Worm (Caenorhabditis elegans) whole organism, L1 larva: ENCODE results near the gene C50F7.5.

Experiments used
- C16A3.4 ChIP-seq: fragments of 150-350 bp; optimal IDR thresholded peaks from 2 replicates; lab custom pipeline; 2014; ENCODE audit warnings: missing biosample characterization, missing genetic modification characterization
- C34B4.2 ChIP-seq: sonication (generic microtip); optimal IDR thresholded peaks from 2 replicates; lab custom pipeline; 2017; ENCODE audit warnings: mild to moderate bottlenecking, missing genetic modification characterization, missing compliant biosample characterization
- F16B12.6 ChIP-seq: fragments of 150-350 bp; optimal IDR thresholded peaks from 2 replicates; lab custom pipeline; 2014; ENCODE audit warnings: missing biosample characterization, missing genetic modification characterization
- blmp-1 ChIP-seq: fragments of 150-350 bp; optimal IDR thresholded peaks from 2 replicates; lab custom pipeline; 2014; ENCODE audit warnings: missing biosample characterization, missing genetic modification characterization
- ceh-8 ChIP-seq: fragments of 200-800 bp; sonication (Bioruptor generic); optimal IDR thresholded peaks from 2 replicates; lab custom pipeline; 2018; ENCODE audit warnings: mild to moderate bottlenecking, missing genetic modification characterization, moderate library complexity, missing compliant biosample characterization
- ceh-88 ChIP-seq: fragments of 200-800 bp; sonication (Bioruptor generic); IDR thresholded peaks from 2 replicates; pipeline ENCODE4 v1.3.6; 2022; ENCODE audit warnings: missing genetic modification characterization, missing compliant biosample characterization
- dsc-1 ChIP-seq: sonication (generic microtip); optimal IDR thresholded peaks from 2 replicates; lab custom pipeline; 2016; ENCODE audit warnings: mild to moderate bottlenecking, missing genetic modification characterization, missing compliant biosample characterization
- efl-3 ChIP-seq: fragments of 200-800 bp; sonication (Bioruptor generic); optimal IDR thresholded peaks from 2 replicates; lab custom pipeline; 2018; ENCODE audit warnings: mild to moderate bottlenecking, missing genetic modification characterization, missing compliant biosample characterization
- elt-2 ChIP-seq: sonication (generic microtip); optimal IDR thresholded peaks from 2 replicates; lab custom pipeline; 2016; ENCODE audit warnings: missing genetic modification characterization, mild to moderate bottlenecking, inconsistent platforms, missing compliant biosample characterization, missing genetic modification reagents
- fkh-4 ChIP-seq: sonication (generic microtip); optimal IDR thresholded peaks from 2 replicates; lab custom pipeline; 2016; ENCODE audit warnings: missing compliant biosample characterization, missing genetic modification characterization, borderline replicate concordance
- fkh-8 ChIP-seq: sonication (generic microtip); optimal IDR thresholded peaks from 2 replicates; lab custom pipeline; 2016; ENCODE audit warnings: mild to moderate bottlenecking, missing genetic modification characterization, missing compliant biosample characterization
- fos-1 ChIP-seq: fragments of 150-350 bp; optimal IDR thresholded peaks from 2 replicates; lab custom pipeline; 2014; ENCODE audit warnings: missing biosample characterization, missing genetic modification characterization
- grh-1 ChIP-seq: fragments of 200-800 bp; sonication (Bioruptor generic); IDR thresholded peaks from 2 replicates; pipeline ENCODE4 v1.3.6; 2022; ENCODE audit warnings: missing genetic modification reagents, missing genetic modification characterization, missing compliant biosample characterization
- hlh-17 ChIP-seq: fragments of 200-800 bp; sonication (Bioruptor generic); optimal IDR thresholded peaks from 2 replicates; lab custom pipeline; 2018; ENCODE audit warnings: missing genetic modification characterization, mild to moderate bottlenecking, missing compliant biosample characterization, moderate library complexity, borderline replicate concordance
- hlh-4 ChIP-seq: sonication (generic microtip); optimal IDR thresholded peaks from 2 replicates; lab custom pipeline; 2016; ENCODE audit warnings: mild to moderate bottlenecking, missing genetic modification characterization, missing compliant biosample characterization
- hpl-2 ChIP-seq: fragments of 150-350 bp; optimal IDR thresholded peaks from 2 replicates; lab custom pipeline; 2014; ENCODE audit warnings: missing biosample characterization, missing genetic modification reagents, missing genetic modification characterization
- irx-1 ChIP-seq: sonication (generic microtip); optimal IDR thresholded peaks from 2 replicates; lab custom pipeline; 2016; ENCODE audit warnings: missing genetic modification characterization, missing compliant biosample characterization
- lin-14 ChIP-seq: fragments of 200-800 bp; sonication (Bioruptor generic); optimal IDR thresholded peaks from 2 replicates; lab custom pipeline; 2018; ENCODE audit warnings: mild to moderate bottlenecking, missing genetic modification characterization, moderate library complexity, missing compliant biosample characterization
- lin-39 ChIP-seq: fragments of 150-350 bp; optimal IDR thresholded peaks from 2 replicates; lab custom pipeline; 2014; ENCODE audit warnings: missing biosample characterization, missing genetic modification reagents, missing genetic modification characterization
- lir-3 ChIP-seq: sonication (generic microtip); optimal IDR thresholded peaks from 2 replicates; lab custom pipeline; 2016; ENCODE audit warnings: mild to moderate bottlenecking, missing genetic modification characterization, moderate library complexity, missing compliant biosample characterization; ENCODE audit not compliant: poor library complexity
- nhr-12 ChIP-seq: sonication (generic microtip); optimal IDR thresholded peaks from 2 replicates; lab custom pipeline; 2017; ENCODE audit warnings: missing biosample characterization, missing genetic modification characterization
- nhr-19 ChIP-seq: fragments of 200-800 bp; sonication (Bioruptor generic); conservative IDR thresholded peaks from 2 replicates; pipeline ENCODE4 v1.3.6; 2022; ENCODE audit warnings: missing genetic modification characterization, missing compliant biosample characterization
- nhr-20 ChIP-seq: sonication (generic microtip); optimal IDR thresholded peaks from 2 replicates; lab custom pipeline; 2016; ENCODE audit warnings: mild to moderate bottlenecking, missing genetic modification characterization, missing compliant biosample characterization
- nhr-71 ChIP-seq: sonication (generic microtip); optimal IDR thresholded peaks from 2 replicates; lab custom pipeline; 2016; ENCODE audit warnings: mild to moderate bottlenecking, missing genetic modification characterization, moderate library complexity, missing compliant biosample characterization
- nhr-84 ChIP-seq: sonication (generic microtip); optimal IDR thresholded peaks from 2 replicates; lab custom pipeline; 2017; ENCODE audit warnings: missing biosample characterization, missing genetic modification characterization
- nhr-85 ChIP-seq: sonication (generic microtip); peaks from one replicate; lab custom pipeline; 2016; ENCODE audit warnings: missing genetic modification characterization, inconsistent platforms, missing compliant biosample characterization
- nhr-90 ChIP-seq: sonication (generic microtip); optimal IDR thresholded peaks from 2 replicates; lab custom pipeline; 2016; ENCODE audit warnings: mild to moderate bottlenecking, missing genetic modification characterization, missing compliant biosample characterization; ENCODE audit not compliant: poor library complexity
- pqm-1 ChIP-seq: sonication (generic microtip); optimal IDR thresholded peaks from 3 replicates; lab custom pipeline; 2017; ENCODE audit warnings: missing biosample characterization, missing genetic modification characterization
- rnt-1 ChIP-seq: sonication (generic microtip); optimal IDR thresholded peaks from 2 replicates; lab custom pipeline; 2016; ENCODE audit warnings: mild to moderate bottlenecking, missing genetic modification characterization, moderate library complexity, missing compliant biosample characterization
- snpc-4 ChIP-seq: fragments of 150-350 bp; optimal IDR thresholded peaks from 2 replicates; lab custom pipeline; 2014; ENCODE audit warnings: missing biosample characterization, missing genetic modification characterization
- snu-23 ChIP-seq: sonication (generic microtip); optimal IDR thresholded peaks from 2 replicates; lab custom pipeline; 2016; ENCODE audit warnings: missing genetic modification characterization, missing compliant biosample characterization
- sptf-1 ChIP-seq: fragments of 150-350 bp; optimal IDR thresholded peaks from 2 replicates; lab custom pipeline; 2014; ENCODE audit warnings: missing biosample characterization, missing genetic modification characterization
- tbx-2 ChIP-seq: sonication (generic microtip); optimal IDR thresholded peaks from 2 replicates; lab custom pipeline; 2016; ENCODE audit warnings: missing genetic modification characterization, missing compliant biosample characterization
- unc-130 ChIP-seq: fragments of 150-350 bp; optimal IDR thresholded peaks from 2 replicates; lab custom pipeline; 2017; ENCODE audit warnings: missing biosample characterization, missing genetic modification characterization, inconsistent platforms
- unc-30 ChIP-seq: sonication (generic microtip); optimal IDR thresholded peaks from 2 replicates; lab custom pipeline; 2017; ENCODE audit warnings: missing biosample characterization, missing genetic modification characterization
- xbp-1 ChIP-seq: sonication (generic microtip); optimal IDR thresholded peaks from 2 replicates; lab custom pipeline; 2016; ENCODE audit warnings: missing genetic modification characterization, missing compliant biosample characterization
- zag-1 ChIP-seq: fragments of 150-350 bp; optimal IDR thresholded peaks from 2 replicates; lab custom pipeline; 2014; ENCODE audit warnings: missing biosample characterization, missing genetic modification characterization
- ztf-4 ChIP-seq: fragments of 150-350 bp; optimal IDR thresholded peaks from 2 replicates; lab custom pipeline; 2014; ENCODE audit warnings: missing biosample characterization, missing genetic modification characterization

The C50F7.5 gene

ce11 chrIV:7759527-7759926 is 33.0 kb downstream of the C50F7.5 start, which contains the start of gene dsb-3:
TSS of gene dsb-3 (minus strand) at chrIV:7759627.
- TF ChIP-seq blmp-1 (tag; lab: Kevin White, UChicago) (no peak), efl-3 (GFP tag; lab: Kevin White, UChicago) (no peak), F16B12.6 (no peak), dsc-1 (no peak), nhr-90 (no peak), unc-30 (tag; lab: Kevin White, UChicago) (no peak), snpc-4 (tag; lab: Kevin White, UChicago) (no peak)

ce11 chrIV:7760117-7760516 is 33.6 kb downstream of the C50F7.5 start, which contains the start of gene del-7:
TSS of gene del-7 (plus strand) at chrIV:7760417.
- TF ChIP-seq grh-1 = no peak
- TF ChIP-seq ceh-8 (GFP tag; lab: Kevin White, UChicago) = no peak
- TF ChIP-seq irx-1 = no peak
- no peak for TF ChIP-seq rnt-1 (tag; lab: Kevin White, UChicago)
- no peak for TF ChIP-seq lin-14 (GFP tag; lab: Kevin White, UChicago)
- no peak for TF ChIP-seq xbp-1 (tag; lab: Kevin White, UChicago)
- no peak for TF ChIP-seq fos-1 (tag; lab: Kevin White, UChicago)
- no peak for TF ChIP-seq nhr-84 (tag; lab: Kevin White, UChicago)
- TF ChIP-seq tbx-2 (tag; lab: Kevin White, UChicago) = no peak
- no peak for TF ChIP-seq hpl-2 (GFP tag; lab: Kevin White, UChicago)
- no peak for TF ChIP-seq nhr-12 (tag; lab: Kevin White, UChicago)
- TF ChIP-seq fkh-4 (tag; lab: Kevin White, UChicago) = no peak
- TF ChIP-seq pqm-1 = no peak
- no peak for TF ChIP-seq lir-3 (tag; lab: Kevin White, UChicago)
- no peak for TF ChIP-seq sptf-1 (tag; lab: Kevin White, UChicago)
- no peak for TF ChIP-seq fkh-8

DNA sequence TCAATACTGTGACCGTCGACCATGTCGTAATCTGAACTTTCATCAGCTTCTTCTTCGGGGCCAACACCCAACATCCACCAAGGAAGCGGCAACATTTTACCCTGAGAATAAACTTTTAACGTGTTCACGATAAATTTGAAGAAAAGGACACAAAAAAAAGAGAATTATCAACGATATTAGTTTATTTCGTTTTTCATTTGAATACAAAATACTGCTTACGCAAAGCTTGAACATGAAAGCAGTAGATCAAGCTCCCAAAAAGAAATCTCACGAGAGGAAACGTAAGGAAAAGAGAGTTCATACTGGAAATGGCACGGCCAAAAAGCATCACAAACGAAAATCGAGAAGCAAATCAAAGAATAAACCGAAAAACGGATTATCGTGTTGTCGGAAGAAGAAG is 37.2 kb downstream of the C50F7.5 start, which contains the start of the genes C46A5.6 and C46A5.1:
Gene C46A5.6 (minus strand): TSS at position 101 of the 400 bp plus-strand sequence.
Gene C46A5.1 (plus strand): TSS at position 184 of the 400 bp plus-strand sequence.
- no peak for TF ChIP-seq nhr-85 (tag; lab: Kevin White, UChicago)
- no peak for TF ChIP-seq lin-39 (tag; lab: Kevin White, UChicago)
- no peak for TF ChIP-seq C34B4.2 (tag; lab: Kevin White, UChicago)
- no peak for TF ChIP-seq nhr-71 (tag; lab: Kevin White, UChicago)
- no peak for TF ChIP-seq xbp-1 (tag; lab: Kevin White, UChicago)
- TF ChIP-seq elt-2 (tag; lab: Kevin White, UChicago) = no peak
- no peak for TF ChIP-seq ceh-88 (GFP tag; lab: Robert Waterston, UW)
- no peak for TF ChIP-seq ztf-4 (tag; lab: Kevin White, UChicago)

- TF ChIP-seq dsc-1 = no peak
- TF ChIP-seq snu-23 (GFP tag; lab: Kevin White, UChicago) = no peak
- no peak for TF ChIP-seq hlh-4 (tag; lab: Kevin White, UChicago)
- no peak for TF ChIP-seq lir-3 (tag; lab: Kevin White, UChicago)
- no peak for TF ChIP-seq hlh-17 (GFP tag; lab: Kevin White, UChicago)
- no peak for TF ChIP-seq lin-14 (GFP tag; lab: Kevin White, UChicago)
- TF ChIP-seq nhr-19 (GFP tag; lab: Robert Waterston, UW) = no peak
- no peak for TF ChIP-seq ceh-88 (GFP tag; lab: Robert Waterston, UW)
- TF ChIP-seq nhr-20 = no peak
- no peak for TF ChIP-seq zag-1 (tag; lab: Kevin White, UChicago)
- no peak for TF ChIP-seq F16B12.6
- TF ChIP-seq C16A3.4 (tag; lab: Kevin White, UChicago) = no peak
- no peak for TF ChIP-seq unc-130
Measured at ce11 chrIV:7764319-7764718, 37.8 kb downstream of the C50F7.5 start.
